Worm (Caenorhabditis elegans) whole organism, L3 larva: ENCODE data around the gene F53B3.6.

Source experiments
- aly-2 ChIP-seq: fragments of 150-350 bp; optimal IDR thresholded peaks from 2 replicates; lab custom pipeline; 2014; ENCODE audit warnings: missing biosample characterization, missing genetic modification characterization
- ama-1 ChIP-seq: fragments of 150-350 bp; optimal IDR thresholded peaks from 2 replicates; lab custom pipeline; 2018
- ceh-16 ChIP-seq: sonication (generic microtip); optimal IDR thresholded peaks from 2 replicates; lab custom pipeline; 2017; ENCODE audit warnings: missing biosample characterization, missing genetic modification characterization
- ceh-28 ChIP-seq: fragments of 150-350 bp; optimal IDR thresholded peaks from 2 replicates; lab custom pipeline; 2014; ENCODE audit warnings: missing biosample characterization, missing genetic modification reagents, missing genetic modification characterization
- ceh-82 ChIP-seq: fragments of 150-350 bp; optimal IDR thresholded peaks from 2 replicates; lab custom pipeline; 2014; ENCODE audit warnings: missing biosample characterization, missing genetic modification characterization
- daf-12 ChIP-seq: fragments of 150-350 bp; optimal IDR thresholded peaks from 2 replicates; lab custom pipeline; 2014; ENCODE audit warnings: missing biosample characterization, missing genetic modification reagents, missing genetic modification characterization
- elt-2 ChIP-seq: sonication (generic microtip); optimal IDR thresholded peaks from 2 replicates; lab custom pipeline; 2016; ENCODE audit warnings: missing genetic modification reagents, mild to moderate bottlenecking, missing genetic modification characterization, missing compliant biosample characterization
- elt-3 ChIP-seq, 3 experiments: fragments of 150-350 bp in 1 of 3; sonication (generic microtip) in 2 of 3; optimal IDR thresholded peaks; 2 replicates in 2 of 3; 4 replicates in 1 of 3; lab custom pipeline; 2014 to 2017; ENCODE audit warnings: missing biosample characterization in 3 of 3, missing genetic modification characterization in 3 of 3
- eor-1 ChIP-seq, 2 experiments: fragments of 150-350 bp; optimal IDR thresholded peaks; 2 replicates each; lab custom pipeline; 2014 to 2018; ENCODE audit warnings: missing biosample characterization in 2 of 2, missing genetic modification characterization in 2 of 2
- fkh-10 ChIP-seq: sonication (generic microtip); optimal IDR thresholded peaks from 2 replicates; lab custom pipeline; 2017; ENCODE audit warnings: missing biosample characterization, missing genetic modification reagents, missing genetic modification characterization
- fkh-2 ChIP-seq: fragments of 150-350 bp; optimal IDR thresholded peaks from 2 replicates; lab custom pipeline; 2014; ENCODE audit warnings: missing biosample characterization, missing genetic modification reagents, missing genetic modification characterization
- fos-1 ChIP-seq: fragments of 150-350 bp; optimal IDR thresholded peaks from 2 replicates; lab custom pipeline; 2014; ENCODE audit warnings: missing biosample characterization, missing genetic modification characterization
- hmg-11 ChIP-seq: sonication (generic microtip); optimal IDR thresholded peaks from 2 replicates; lab custom pipeline; 2016; ENCODE audit warnings: missing genetic modification characterization, missing compliant biosample characterization
- jun-1 ChIP-seq: fragments of 150-350 bp; optimal IDR thresholded peaks from 2 replicates; lab custom pipeline; 2014; ENCODE audit warnings: missing biosample characterization, missing genetic modification reagents, missing genetic modification characterization
- lin-39 ChIP-seq: fragments of 150-350 bp; optimal IDR thresholded peaks from 2 replicates; lab custom pipeline; 2018; ENCODE audit warnings: missing biosample characterization, missing genetic modification reagents, missing genetic modification characterization
- mdl-1 ChIP-seq: fragments of 150-350 bp; optimal IDR thresholded peaks from 2 replicates; lab custom pipeline; 2014; ENCODE audit warnings: missing biosample characterization, missing genetic modification characterization
- nfya-1 ChIP-seq: sonication (generic microtip); optimal IDR thresholded peaks from 2 replicates; lab custom pipeline; 2017; ENCODE audit warnings: missing genetic modification characterization, mild to moderate bottlenecking, missing compliant biosample characterization, antibody characterized with exemption, moderate library complexity; ENCODE audit not compliant: insufficient read depth
- nhr-23 ChIP-seq: fragments of 150-350 bp; optimal IDR thresholded peaks from 2 replicates; lab custom pipeline; 2014; ENCODE audit warnings: missing biosample characterization, missing genetic modification reagents, missing genetic modification characterization
- nhr-25 ChIP-seq: sonication (generic microtip); optimal IDR thresholded peaks from 2 replicates; lab custom pipeline; 2017; ENCODE audit warnings: missing biosample characterization, missing genetic modification characterization
- nhr-28 ChIP-seq: fragments of 150-350 bp; optimal IDR thresholded peaks from 2 replicates; lab custom pipeline; 2014; ENCODE audit warnings: missing biosample characterization, missing genetic modification characterization
- nhr-43 ChIP-seq: sonication (generic microtip); optimal IDR thresholded peaks from 2 replicates; lab custom pipeline; 2016; ENCODE audit warnings: mild to moderate bottlenecking, missing genetic modification characterization, missing compliant biosample characterization; ENCODE audit not compliant: poor library complexity, severe bottlenecking
- nhr-67 ChIP-seq: fragments of 150-350 bp; optimal IDR thresholded peaks from 2 replicates; lab custom pipeline; 2014; ENCODE audit warnings: missing biosample characterization, missing genetic modification characterization
- nhr-76 ChIP-seq: fragments of 150-350 bp; sonication (generic microtip); optimal IDR thresholded peaks from 5 replicates; lab custom pipeline; 2014; ENCODE audit warnings: missing biosample characterization, missing genetic modification characterization
- nhr-77 ChIP-seq: fragments of 150-350 bp; optimal IDR thresholded peaks from 2 replicates; lab custom pipeline; 2014; ENCODE audit warnings: missing biosample characterization, missing genetic modification characterization
- pha-4 ChIP-seq: fragments of 150-350 bp; optimal IDR thresholded peaks from 2 replicates; lab custom pipeline; 2014; ENCODE audit warnings: missing biosample characterization, missing genetic modification reagents, missing genetic modification characterization
- pqm-1 ChIP-seq: fragments of 150-350 bp; optimal IDR thresholded peaks from 2 replicates; lab custom pipeline; 2017; ENCODE audit warnings: missing biosample characterization, missing genetic modification characterization, inconsistent platforms
- skn-1 ChIP-seq: fragments of 150-350 bp; optimal IDR thresholded peaks from 2 replicates; lab custom pipeline; 2014; ENCODE audit warnings: missing biosample characterization, missing genetic modification characterization
- snpc-4 ChIP-seq: fragments of 150-350 bp; optimal IDR thresholded peaks from 2 replicates; lab custom pipeline; 2014; ENCODE audit warnings: missing biosample characterization, missing genetic modification characterization
- tbx-2 ChIP-seq: sonication (generic microtip); optimal IDR thresholded peaks from 2 replicates; lab custom pipeline; 2016; ENCODE audit warnings: mild to moderate bottlenecking, missing genetic modification characterization, missing compliant biosample characterization
- unc-62 ChIP-seq: fragments of 150-350 bp; sonication (generic microtip); optimal IDR thresholded peaks from 4 replicates; lab custom pipeline; 2014; ENCODE audit warnings: missing biosample characterization, missing genetic modification reagents, missing genetic modification characterization

The F53B3.6 gene

DNA sequence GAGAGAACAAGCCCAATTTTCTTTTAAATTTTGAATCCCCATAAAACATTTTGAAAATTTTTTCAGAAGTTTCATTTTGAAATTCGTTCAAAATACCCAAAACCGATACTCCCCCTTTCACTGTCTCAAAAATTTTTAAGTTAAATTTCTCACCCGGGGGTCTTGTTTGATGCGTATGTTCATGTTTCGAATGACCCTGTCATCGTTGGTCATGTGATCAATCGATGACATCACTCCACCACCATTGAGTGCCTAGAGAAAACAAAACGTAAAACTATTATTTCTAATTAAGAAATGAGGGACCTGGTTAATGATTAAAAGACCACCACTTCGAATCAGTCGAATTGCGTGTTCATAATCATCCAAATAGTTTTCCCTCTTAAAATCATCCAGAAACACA is 5.6 kb upstream of the F53B3.6 start:
- TF ChIP-seq nhr-23 (peak; percentile 71), nhr-25 (tag; lab: Kevin White, UChicago) (peak; percentile 77), nfya-1 (tag; lab: Kevin White, UChicago) (peak; percentile 22), daf-12 (tag; lab: Kevin White, UChicago) (no peak), nhr-43 (tag; lab: Kevin White, UChicago) (peak; percentile 23)

DNA sequence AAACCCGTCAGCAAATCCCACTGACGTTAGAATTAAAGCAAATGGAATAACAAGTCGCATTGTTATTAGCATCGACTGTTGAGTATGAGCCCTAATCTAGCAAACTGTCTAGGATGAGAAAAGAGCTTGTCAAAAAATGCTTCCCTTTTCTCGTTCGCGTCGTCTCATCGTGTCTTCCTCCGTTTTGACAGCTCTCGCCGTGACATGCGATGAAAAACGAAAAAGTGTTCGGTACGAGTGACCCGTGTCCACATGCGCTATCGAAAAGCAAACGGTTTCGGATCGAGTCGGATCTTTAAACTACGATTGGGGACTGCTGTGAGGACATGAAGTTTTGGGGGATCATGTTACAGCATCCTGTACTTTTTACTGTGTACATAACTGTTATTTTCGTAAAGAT is 1.7 kb upstream of the F53B3.6 start, which contains the start of gene comt-1:
Gene comt-1 (minus strand): TSS at position 101 of the 400 bp plus-strand sequence.
- TF ChIP-seq hmg-11 (no peak), nhr-76 (no peak), ceh-16 (no peak), fkh-2 (tag; lab: Kevin White, UChicago) (no peak), pha-4 (tag; lab: Kevin White, UChicago) (no peak), tbx-2 (tag; lab: Kevin White, UChicago) (no peak), mdl-1 (tag; lab: Kevin White, UChicago) (no peak), nhr-25 (tag; lab: Kevin White, UChicago) (no peak), skn-1 (tag; lab: Kevin White, UChicago) (no peak), unc-62 (GFP tag; lab: Kevin White, UChicago) (no peak)

- TF ChIP-seq nhr-43 (tag; lab: Kevin White, UChicago) = peak; percentile 56
- no peak for TF ChIP-seq nhr-23
- peak; percentile 49 for TF ChIP-seq tbx-2 (tag; lab: Kevin White, UChicago)
- no peak for TF ChIP-seq nhr-77
- peak; percentile 59 for TF ChIP-seq ama-1 (lab: Kevin White, UChicago)
- no peak for TF ChIP-seq fkh-2 (tag; lab: Kevin White, UChicago)
- TF ChIP-seq fos-1 = no peak
- TF ChIP-seq ceh-28 (tag; lab: Kevin White, UChicago) = peak; percentile 13
- TF ChIP-seq unc-62 (GFP tag; lab: Kevin White, UChicago) = no peak
- no peak for TF ChIP-seq jun-1 (tag; lab: Kevin White, UChicago)
- TF ChIP-seq fkh-10 (GFP tag; lab: Kevin White, UChicago) = no peak
- peak in 1 of 3 experiments; percentile 74 for TF ChIP-seq elt-3 (tag; optimal IDR thresholded peaks at IDR 0.05; lab: Kevin White, UChicago)
- TF ChIP-seq nhr-25 (tag; lab: Kevin White, UChicago) = peak; percentile 48
Observed at ce11 chrX:2865591-2866217, 1.7 kb downstream of the F53B3.6 start.

ce11 chrX:2871037-2871436 is 7.0 kb downstream of the F53B3.6 start, which contains the start of gene F53B3.3:
TSS of gene F53B3.3 (minus strand) at chrX:2871137.
- TF ChIP-seq pha-4 (tag; lab: Kevin White, UChicago) (peak; percentile 43), nhr-77 (no peak), jun-1 (tag; lab: Kevin White, UChicago) (no peak), snpc-4 (no peak), nhr-76 (no peak), fos-1 (no peak), nhr-67 (tag; lab: Kevin White, UChicago) (no peak), ceh-28 (tag; lab: Kevin White, UChicago) (no peak)

- no peak for TF ChIP-seq aly-2 (tag; lab: Kevin White, UChicago)
- peak; percentile 51 for TF ChIP-seq nhr-23
- TF ChIP-seq daf-12 (tag; lab: Kevin White, UChicago) = no peak
- TF ChIP-seq lin-39 (tag; lab: Kevin White, UChicago) = no peak
Observed at ce11 chrX:2873272-2873671, 9.2 kb downstream of the F53B3.6 start.

DNA sequence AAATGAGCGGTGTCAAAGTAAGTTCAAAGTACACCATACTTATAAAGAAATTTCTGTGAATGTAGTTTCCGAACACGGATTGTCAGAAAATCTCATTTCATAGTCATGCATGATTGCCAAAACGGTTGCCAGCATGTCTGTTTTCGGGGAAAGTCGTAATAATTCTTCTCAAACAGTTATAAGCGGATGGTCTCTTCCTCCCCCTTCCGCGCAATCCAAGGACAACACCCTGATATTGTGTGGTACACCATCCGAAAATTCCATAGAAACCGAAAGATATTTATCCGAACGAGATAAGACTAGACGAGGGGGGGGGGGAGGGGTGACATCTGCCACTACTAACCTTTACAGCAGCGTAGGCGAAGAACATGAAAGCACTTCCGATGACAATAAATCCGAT is 10.6 kb downstream of the F53B3.6 start:
- TF ChIP-seq ceh-16 (no peak), snpc-4 (no peak), ceh-28 (tag; lab: Kevin White, UChicago) (no peak), aly-2 (tag; lab: Kevin White, UChicago) (no peak), ceh-82 (no peak), mdl-1 (tag; lab: Kevin White, UChicago) (no peak), nhr-25 (tag; lab: Kevin White, UChicago) (no peak), nhr-28 (no peak), pqm-1 (tag; lab: Kevin White, UChicago) (no peak), elt-2 (no peak), eor-1 (tag; optimal IDR thresholded peaks at IDR 0.05; lab: Kevin White, UChicago) (no peak), nhr-76 (no peak)
